Worm (Caenorhabditis elegans) whole organism, L3 larva: ENCODE data around the gene nrf-6.

Source experiments
- R02D3.7 ChIP-seq: fragments of 150-350 bp; optimal IDR thresholded peaks from 2 replicates; lab custom pipeline; 2014; ENCODE audit warnings: missing biosample characterization, missing genetic modification characterization
- ZK546.5 ChIP-seq: sonication (generic microtip); optimal IDR thresholded peaks from 2 replicates; lab custom pipeline; 2017; ENCODE audit warnings: missing biosample characterization, missing genetic modification characterization
- aly-2 ChIP-seq: fragments of 150-350 bp; optimal IDR thresholded peaks from 2 replicates; lab custom pipeline; 2014; ENCODE audit warnings: missing biosample characterization, missing genetic modification characterization
- ama-1 ChIP-seq: fragments of 150-350 bp; optimal IDR thresholded peaks from 2 replicates; lab custom pipeline; 2018
- ceh-16 ChIP-seq: sonication (generic microtip); optimal IDR thresholded peaks from 2 replicates; lab custom pipeline; 2017; ENCODE audit warnings: missing biosample characterization, missing genetic modification characterization
- ceh-82 ChIP-seq: fragments of 150-350 bp; optimal IDR thresholded peaks from 2 replicates; lab custom pipeline; 2014; ENCODE audit warnings: missing biosample characterization, missing genetic modification characterization
- egl-27 ChIP-seq: sonication (generic microtip); optimal IDR thresholded peaks from 4 replicates; lab custom pipeline; 2017; ENCODE audit warnings: missing biosample characterization, missing genetic modification reagents, missing genetic modification characterization
- egl-5 ChIP-seq: fragments of 150-350 bp; optimal IDR thresholded peaks from 2 replicates; lab custom pipeline; 2017; ENCODE audit warnings: missing biosample characterization, missing genetic modification reagents, missing genetic modification characterization, inconsistent platforms
- elt-1 ChIP-seq: fragments of 150-350 bp; optimal IDR thresholded peaks from 2 replicates; lab custom pipeline; 2014; ENCODE audit warnings: missing biosample characterization, missing genetic modification characterization
- elt-2 ChIP-seq: sonication (generic microtip); optimal IDR thresholded peaks from 2 replicates; lab custom pipeline; 2016; ENCODE audit warnings: missing genetic modification reagents, mild to moderate bottlenecking, missing genetic modification characterization, missing compliant biosample characterization
- eor-1 ChIP-seq, 2 experiments: fragments of 150-350 bp; optimal IDR thresholded peaks; 2 replicates each; lab custom pipeline; 2014 to 2018; ENCODE audit warnings: missing biosample characterization in 2 of 2, missing genetic modification characterization in 2 of 2
- fkh-2 ChIP-seq: fragments of 150-350 bp; optimal IDR thresholded peaks from 2 replicates; lab custom pipeline; 2014; ENCODE audit warnings: missing biosample characterization, missing genetic modification reagents, missing genetic modification characterization
- fos-1 ChIP-seq: fragments of 150-350 bp; optimal IDR thresholded peaks from 2 replicates; lab custom pipeline; 2014; ENCODE audit warnings: missing biosample characterization, missing genetic modification characterization
- jun-1 ChIP-seq: fragments of 150-350 bp; optimal IDR thresholded peaks from 2 replicates; lab custom pipeline; 2014; ENCODE audit warnings: missing biosample characterization, missing genetic modification reagents, missing genetic modification characterization
- nhr-12 ChIP-seq: fragments of 150-350 bp; optimal IDR thresholded peaks from 2 replicates; lab custom pipeline; 2014; ENCODE audit warnings: missing biosample characterization, missing genetic modification characterization
- nhr-23 ChIP-seq: fragments of 150-350 bp; optimal IDR thresholded peaks from 2 replicates; lab custom pipeline; 2014; ENCODE audit warnings: missing biosample characterization, missing genetic modification reagents, missing genetic modification characterization
- nhr-237 ChIP-seq: fragments of 150-350 bp; optimal IDR thresholded peaks from 2 replicates; lab custom pipeline; 2014; ENCODE audit warnings: missing biosample characterization, missing genetic modification characterization
- nhr-25 ChIP-seq: sonication (generic microtip); optimal IDR thresholded peaks from 2 replicates; lab custom pipeline; 2017; ENCODE audit warnings: missing biosample characterization, missing genetic modification characterization
- nhr-28 ChIP-seq: fragments of 150-350 bp; optimal IDR thresholded peaks from 2 replicates; lab custom pipeline; 2014; ENCODE audit warnings: missing biosample characterization, missing genetic modification characterization
- nhr-43 ChIP-seq: sonication (generic microtip); optimal IDR thresholded peaks from 2 replicates; lab custom pipeline; 2016; ENCODE audit warnings: mild to moderate bottlenecking, missing genetic modification characterization, missing compliant biosample characterization; ENCODE audit not compliant: poor library complexity, severe bottlenecking
- nhr-67 ChIP-seq: fragments of 150-350 bp; optimal IDR thresholded peaks from 2 replicates; lab custom pipeline; 2014; ENCODE audit warnings: missing biosample characterization, missing genetic modification characterization
- nhr-76 ChIP-seq: fragments of 150-350 bp; sonication (generic microtip); optimal IDR thresholded peaks from 5 replicates; lab custom pipeline; 2014; ENCODE audit warnings: missing biosample characterization, missing genetic modification characterization
- nhr-77 ChIP-seq: fragments of 150-350 bp; optimal IDR thresholded peaks from 2 replicates; lab custom pipeline; 2014; ENCODE audit warnings: missing biosample characterization, missing genetic modification characterization
- pha-4 ChIP-seq: fragments of 150-350 bp; optimal IDR thresholded peaks from 2 replicates; lab custom pipeline; 2014; ENCODE audit warnings: missing biosample characterization, missing genetic modification reagents, missing genetic modification characterization
- sea-2 ChIP-seq: fragments of 150-350 bp; sonication (generic microtip); optimal IDR thresholded peaks from 4 replicates; lab custom pipeline; 2014; ENCODE audit warnings: missing biosample characterization, missing genetic modification reagents, missing genetic modification characterization
- skn-1 ChIP-seq: fragments of 150-350 bp; optimal IDR thresholded peaks from 2 replicates; lab custom pipeline; 2014; ENCODE audit warnings: missing biosample characterization, missing genetic modification characterization
- unc-39 ChIP-seq: sonication (generic microtip); optimal IDR thresholded peaks from 4 replicates; lab custom pipeline; 2017; ENCODE audit warnings: missing biosample characterization, missing genetic modification characterization
- unc-62 ChIP-seq: fragments of 150-350 bp; sonication (generic microtip); optimal IDR thresholded peaks from 4 replicates; lab custom pipeline; 2014; ENCODE audit warnings: missing biosample characterization, missing genetic modification reagents, missing genetic modification characterization
- ztf-11 ChIP-seq: fragments of 150-350 bp; optimal IDR thresholded peaks from 2 replicates; lab custom pipeline; 2014; ENCODE audit warnings: missing biosample characterization, missing genetic modification characterization
- ztf-4 ChIP-seq: fragments of 150-350 bp; optimal IDR thresholded peaks from 2 replicates; lab custom pipeline; 2014; ENCODE audit warnings: missing biosample characterization, missing genetic modification characterization

Gene nrf-6

ce11 chrII:8039416-8039815 lies 6.9 kb upstream of the nrf-6 start, which contains the start of the genes ubh-4 and algn-6 (continued):
- TF ChIP-seq nhr-28 (tag; lab: Kevin White, UChicago) (no peak), nhr-67 (tag; lab: Kevin White, UChicago) (no peak)

ce11 chrII:8037863-8038262 lies 5.4 kb upstream of the nrf-6 start, which contains the start of gene C08B11.9:
Gene C08B11.9 (minus strand): TSS chrII:8038169.
- TF ChIP-seq aly-2 (tag; lab: Kevin White, UChicago) (no peak), nhr-12 (tag; lab: Kevin White, UChicago) (no peak), jun-1 (tag; lab: Kevin White, UChicago) (no peak)

- TF ChIP-seq nhr-25 (tag; lab: Kevin White, UChicago), result no peak
- no peak for TF ChIP-seq egl-27 (tag; lab: Kevin White, UChicago)
- TF ChIP-seq unc-39, result no peak
- no peak for TF ChIP-seq jun-1 (tag; lab: Kevin White, UChicago)
- no peak for TF ChIP-seq egl-5
- no peak for TF ChIP-seq nhr-67 (tag; lab: Kevin White, UChicago)
- TF ChIP-seq, all 47 proteins: peak for 0
Observed at ce11 chrII:8037246-8037645, 4.7 kb upstream of the nrf-6 start, which contains the start of gene arp-6. Gene arp-6 (minus strand): TSS chrII:8037346.

ce11 chrII:8035667-8036066 lies 3.2 kb upstream of the nrf-6 start, which contains the start of gene sap-49:
Gene sap-49 (minus strand): TSS chrII:8035767.
- TF ChIP-seq skn-1 (tag; lab: Kevin White, UChicago) (no peak), elt-1 (tag; lab: Kevin White, UChicago) (no peak), nhr-67 (tag; lab: Kevin White, UChicago) (no peak), nhr-12 (tag; lab: Kevin White, UChicago) (no peak), nhr-25 (tag; lab: Kevin White, UChicago) (no peak), pha-4 (tag; lab: Kevin White, UChicago) (no peak), nhr-23 (tag; lab: Kevin White, UChicago) (no peak), jun-1 (tag; lab: Kevin White, UChicago) (no peak)
- TF ChIP-seq, all 47 proteins: peak for 0

ce11 chrII:8034617-8035016 lies 2.1 kb upstream of the nrf-6 start:
- TF ChIP-seq ztf-4 (tag; lab: Kevin White, UChicago) (no peak), aly-2 (tag; lab: Kevin White, UChicago) (no peak), ZK546.5 (tag; lab: Kevin White, UChicago) (no peak), nhr-23 (tag; lab: Kevin White, UChicago) (no peak), nhr-237 (tag; lab: Kevin White, UChicago) (no peak), R02D3.7 (tag; lab: Kevin White, UChicago) (no peak), ama-1 (lab: Kevin White, UChicago) (no peak), nhr-28 (tag; lab: Kevin White, UChicago) (no peak), nhr-67 (tag; lab: Kevin White, UChicago) (no peak), fkh-2 (tag; lab: Kevin White, UChicago) (no peak)

- TF ChIP-seq elt-2 (tag; lab: Kevin White, UChicago) (peak; percentile 52), ztf-11 (tag; lab: Kevin White, UChicago) (no peak), fos-1 (tag; lab: Kevin White, UChicago) (no peak)
- TF ChIP-seq, all 47 proteins: peak for 1
Observed at ce11 chrII:8034008-8034407, 1.5 kb upstream of the nrf-6 start.

- no peak for TF ChIP-seq ceh-82
- no peak for TF ChIP-seq nhr-12 (tag; lab: Kevin White, UChicago)
- no peak for TF ChIP-seq fos-1 (tag; lab: Kevin White, UChicago)
- no peak for TF ChIP-seq ceh-16 (tag; lab: Kevin White, UChicago)
- TF ChIP-seq elt-2 (tag; lab: Kevin White, UChicago), result no peak
- no peak for TF ChIP-seq aly-2 (tag; lab: Kevin White, UChicago)
- no peak for TF ChIP-seq eor-1 (tag; optimal IDR thresholded peaks at IDR 0.05; lab: Kevin White, UChicago)
- no peak for TF ChIP-seq pha-4 (tag; lab: Kevin White, UChicago)
- no peak for TF ChIP-seq nhr-77 (tag; lab: Kevin White, UChicago)
- TF ChIP-seq jun-1 (tag; lab: Kevin White, UChicago), result no peak
- no peak for TF ChIP-seq nhr-76 (tag; lab: Kevin White, UChicago)
- TF ChIP-seq sea-2 (GFP tag; lab: Kevin White, UChicago), result no peak
- no peak for TF ChIP-seq ztf-11 (tag; lab: Kevin White, UChicago)
- no peak for TF ChIP-seq unc-62 (GFP tag; lab: Kevin White, UChicago)
- TF ChIP-seq nhr-43 (tag; lab: Kevin White, UChicago), result no peak
- TF ChIP-seq, all 47 proteins: peak for 0
Observed at ce11 chrII:8028730-8029129, 3.8 kb downstream of the nrf-6 start.
